Fruit fly (Drosophila melanogaster) whole organism, embryonic: ENCODE measurements around the gene CG4537.
A peak's percentile ranks its signal among the peaks of the same experiment; 100 is the strongest.

Source experiments
- CG10267 ChIP-seq: fragments of 200-800 bp; sonication (Bioruptor generic); optimal IDR thresholded peaks from 2 replicates; lab custom pipeline; 2018; ENCODE audit warnings: missing biosample characterization, mild to moderate bottlenecking, missing genetic modification characterization, moderate library complexity
- CG10366 ChIP-seq: fragments of 200-800 bp; sonication (Bioruptor generic); IDR thresholded peaks from 2 replicates; pipeline ENCODE4 v1.3.6; 2022; ENCODE audit warnings: missing biosample characterization, missing genetic modification characterization
- CG11504 ChIP-seq: fragments of 200-800 bp; sonication (Bioruptor generic); optimal IDR thresholded peaks from 3 replicates; lab custom pipeline; 2019; ENCODE audit warnings: missing biosample characterization, mild to moderate bottlenecking, missing genetic modification characterization, moderate library complexity
- CG12942 ChIP-seq: fragments of 200-800 bp; sonication (Bioruptor generic); optimal IDR thresholded peaks from 3 replicates; lab custom pipeline; 2016; ENCODE audit warnings: missing biosample characterization, missing genetic modification characterization
- CG13287 ChIP-seq: fragments of 200-800 bp; sonication (Bioruptor generic); IDR thresholded peaks from 2 replicates; pipeline ENCODE4 v1.3.6; 2022; ENCODE audit warnings: missing biosample characterization, missing genetic modification characterization; ENCODE audit not compliant: partially characterized antibody
- CG14014 ChIP-seq: fragments of 200-800 bp; sonication (Bioruptor generic); IDR thresholded peaks from 2 replicates; pipeline ENCODE4 v1.3.6; 2022; ENCODE audit warnings: missing biosample characterization, missing genetic modification characterization
- CG14860 ChIP-seq: fragments of 200-800 bp; sonication (Bioruptor generic); IDR thresholded peaks from 3 replicates; pipeline ENCODE4 v1.3.6; 2022; ENCODE audit warnings: missing biosample characterization, missing genetic modification characterization; ENCODE audit not compliant: partially characterized antibody
- CG15601 ChIP-seq: fragments of 200-800 bp; sonication (Bioruptor generic); optimal IDR thresholded peaks from 3 replicates; lab custom pipeline; 2019; ENCODE audit warnings: missing biosample characterization, mild to moderate bottlenecking, missing genetic modification characterization, moderate library complexity
- CG1603 ChIP-seq: fragments of 200-800 bp; sonication (Bioruptor generic); optimal IDR thresholded peaks from 2 replicates; lab custom pipeline; 2019; ENCODE audit warnings: missing biosample characterization, mild to moderate bottlenecking, missing genetic modification characterization, moderate library complexity
- CG17385 ChIP-seq: fragments of 200-800 bp; sonication (Bioruptor generic); optimal IDR thresholded peaks from 3 replicates; lab custom pipeline; 2018; ENCODE audit warnings: missing biosample characterization, mild to moderate bottlenecking, missing genetic modification characterization
- CG32532 ChIP-seq: fragments of 200-800 bp; sonication (Bioruptor generic); IDR thresholded peaks from 2 replicates; pipeline ENCODE4 v1.3.6; 2022; ENCODE audit warnings: missing biosample characterization, missing genetic modification characterization
- CG32772 ChIP-seq: fragments of 200-800 bp; sonication (Bioruptor generic); IDR thresholded peaks from 2 replicates; pipeline ENCODE4 v1.3.6; 2022; ENCODE audit warnings: missing biosample characterization, missing genetic modification characterization
- CG3726 ChIP-seq: fragments of 200-800 bp; sonication (Bioruptor generic); IDR thresholded peaks from 3 replicates; pipeline ENCODE4, ENCODE4 v1.3.6; 2022; ENCODE audit warnings: missing biosample characterization, missing genetic modification characterization
- CG4360 ChIP-seq: fragments of 200-800 bp; sonication (Bioruptor generic); IDR thresholded peaks from 2 replicates; pipeline ENCODE4 v1.3.6; 2022; ENCODE audit warnings: missing biosample characterization, missing genetic modification characterization
- CG4617 ChIP-seq: fragments of 200-800 bp; sonication (Bioruptor generic); optimal IDR thresholded peaks from 3 replicates; lab custom pipeline; 2016; ENCODE audit warnings: missing biosample characterization, missing genetic modification characterization, borderline replicate concordance
- CG4707 ChIP-seq: fragments of 200-800 bp; sonication (Bioruptor generic); optimal IDR thresholded peaks from 2 replicates; lab custom pipeline; 2018; ENCODE audit warnings: missing biosample characterization, mild to moderate bottlenecking, missing genetic modification characterization, moderate library complexity
- CG7271 ChIP-seq: fragments of 200-800 bp; sonication (Bioruptor generic); optimal IDR thresholded peaks from 2 replicates; lab custom pipeline; 2018; ENCODE audit warnings: missing biosample characterization, mild to moderate bottlenecking, missing genetic modification characterization, moderate library complexity
- CkIIα-i1 ChIP-seq: fragments of 200-800 bp; sonication (Bioruptor generic); IDR thresholded peaks from 2 replicates; pipeline ENCODE4 v1.3.6; 2022; ENCODE audit warnings: missing biosample characterization, missing genetic modification characterization
- CrebB ChIP-seq: fragments of 200-800 bp; sonication (Bioruptor generic); optimal IDR thresholded peaks from 3 replicates; lab custom pipeline; 2018; ENCODE audit warnings: missing biosample characterization, mild to moderate bottlenecking, missing genetic modification characterization
- Dp ChIP-seq: fragments of 200-800 bp; sonication (Bioruptor generic); optimal IDR thresholded peaks from 2 replicates; lab custom pipeline; 2018; ENCODE audit warnings: missing biosample characterization, mild to moderate bottlenecking, missing genetic modification characterization, moderate library complexity
- Ets97D ChIP-seq: fragments of 200-800 bp; sonication (Bioruptor generic); optimal IDR thresholded peaks from 3 replicates; lab custom pipeline; 2016; ENCODE audit warnings: missing biosample characterization, missing genetic modification characterization
- Hand ChIP-seq: fragments of 200-800 bp; sonication (Bioruptor generic); optimal IDR thresholded peaks from 2 replicates; lab custom pipeline; 2017; ENCODE audit warnings: mild to moderate bottlenecking, missing biosample characterization, missing genetic modification reagents, missing genetic modification characterization
- HmgD ChIP-seq: fragments of 200-800 bp; sonication (Bioruptor generic); optimal IDR thresholded peaks from 3 replicates; lab custom pipeline; 2016; ENCODE audit warnings: missing biosample characterization, missing genetic modification characterization
- Lhr ChIP-seq: fragments of 200-800 bp; sonication (Bioruptor generic); optimal IDR thresholded peaks from 3 replicates; lab custom pipeline; 2017; ENCODE audit warnings: mild to moderate bottlenecking, missing biosample characterization, missing genetic modification reagents, missing genetic modification characterization
- Myb ChIP-seq: fragments of 200-800 bp; sonication (Bioruptor generic); optimal IDR thresholded peaks from 2 replicates; lab custom pipeline; 2016; ENCODE audit warnings: missing biosample characterization, missing genetic modification characterization
- NK7.1 ChIP-seq: fragments of 200-800 bp; sonication (Bioruptor generic); optimal IDR thresholded peaks from 3 replicates; lab custom pipeline; 2016; ENCODE audit warnings: missing biosample characterization, missing genetic modification characterization
- Nf-YA ChIP-seq: fragments of 200-800 bp; sonication (Bioruptor generic); IDR thresholded peaks from 2 replicates; pipeline ENCODE4 v1.3.6; 2022; ENCODE audit warnings: missing biosample characterization, missing genetic modification characterization
- Sox100B ChIP-seq: fragments of 200-800 bp; sonication (Bioruptor generic); optimal IDR thresholded peaks from 3 replicates; lab custom pipeline; 2018; ENCODE audit warnings: missing biosample characterization, mild to moderate bottlenecking, missing genetic modification characterization
- Xrp1 ChIP-seq: fragments of 200-800 bp; sonication (Bioruptor generic); IDR thresholded peaks from 2 replicates; pipeline ENCODE4 v1.3.6; 2022; ENCODE audit warnings: missing biosample characterization, missing genetic modification characterization
- bab2 ChIP-seq: fragments of 200-800 bp; sonication (Bioruptor generic); optimal IDR thresholded peaks from 2 replicates; lab custom pipeline; 2016; ENCODE audit warnings: missing biosample characterization, missing genetic modification characterization
- bbx ChIP-seq: fragments of 200-800 bp; sonication (Bioruptor generic); IDR thresholded peaks from 2 replicates; pipeline ENCODE4 v1.3.6; 2022; ENCODE audit warnings: missing biosample characterization, missing genetic modification characterization; ENCODE audit not compliant: partially characterized antibody
- br ChIP-seq: fragments of >200 bp; optimal IDR thresholded peaks from 2 replicates; lab custom pipeline; 2017
- btn ChIP-seq: fragments of 200-800 bp; sonication (Bioruptor generic); optimal IDR thresholded peaks from 2 replicates; lab custom pipeline; 2016; ENCODE audit warnings: missing biosample characterization, missing genetic modification characterization
- cg ChIP-seq: fragments of 200-800 bp; sonication (Bioruptor generic); optimal IDR thresholded peaks from 3 replicates; lab custom pipeline; 2019; ENCODE audit warnings: missing biosample characterization, mild to moderate bottlenecking, missing genetic modification characterization, moderate library complexity
- ci ChIP-seq: fragments of 200-800 bp; sonication (Bioruptor generic); IDR thresholded peaks from 3 replicates; pipeline ENCODE4 v1.3.6; 2022; ENCODE audit warnings: missing biosample characterization, missing genetic modification characterization
- dmrt11E ChIP-seq: fragments of 200-800 bp; sonication (Bioruptor generic); optimal IDR thresholded peaks from 3 replicates; lab custom pipeline; 2018; ENCODE audit warnings: missing biosample characterization, mild to moderate bottlenecking, missing genetic modification characterization, moderate library complexity
- dmrt99B ChIP-seq: fragments of 200-800 bp; sonication (Bioruptor generic); optimal IDR thresholded peaks from 2 replicates; lab custom pipeline; 2018; ENCODE audit warnings: missing biosample characterization, mild to moderate bottlenecking, missing genetic modification characterization, moderate library complexity
- fd102C ChIP-seq: fragments of 200-800 bp; sonication (Bioruptor generic); optimal IDR thresholded peaks from 2 replicates; lab custom pipeline; 2018; ENCODE audit warnings: missing biosample characterization, mild to moderate bottlenecking, missing genetic modification characterization, moderate library complexity
- fd3F ChIP-seq: fragments of 200-800 bp; sonication (Bioruptor generic); optimal IDR thresholded peaks from 2 replicates; lab custom pipeline; 2018; ENCODE audit warnings: missing biosample characterization, mild to moderate bottlenecking, missing genetic modification characterization, moderate library complexity
- gro ChIP-seq: fragments of 200-800 bp; sonication (Bioruptor generic); optimal IDR thresholded peaks from 2 replicates; lab custom pipeline; 2016; ENCODE audit warnings: missing biosample characterization, missing genetic modification characterization
- hbn ChIP-seq: fragments of 200-800 bp; sonication (Bioruptor generic); IDR thresholded peaks from 2 replicates; pipeline ENCODE4 v1.3.6; 2022; ENCODE audit warnings: missing biosample characterization, missing genetic modification characterization; ENCODE audit not compliant: partially characterized antibody
- kah ChIP-seq: fragments of 200-800 bp; sonication (Bioruptor generic); optimal IDR thresholded peaks from 2 replicates; lab custom pipeline; 2018; ENCODE audit warnings: missing biosample characterization, mild to moderate bottlenecking, missing genetic modification characterization
- nerfin-2 ChIP-seq: fragments of 200-800 bp; sonication (Bioruptor generic); IDR thresholded peaks from 2 replicates; pipeline ENCODE4 v1.3.6; 2022; ENCODE audit warnings: missing biosample characterization, missing genetic modification characterization; ENCODE audit not compliant: partially characterized antibody
- odd ChIP-seq: fragments of 200-800 bp; sonication (Bioruptor generic); optimal IDR thresholded peaks from 2 replicates; lab custom pipeline; 2017; ENCODE audit warnings: missing biosample characterization, mild to moderate bottlenecking, missing genetic modification characterization
- pzg ChIP-seq: fragments of 200-800 bp; sonication (Bioruptor generic); optimal IDR thresholded peaks from 3 replicates; lab custom pipeline; 2018; ENCODE audit warnings: missing biosample characterization, mild to moderate bottlenecking, missing genetic modification characterization, moderate library complexity
- sd ChIP-seq: fragments of 200-800 bp; sonication (Bioruptor generic); optimal IDR thresholded peaks from 3 replicates; lab custom pipeline; 2018; ENCODE audit warnings: missing biosample characterization, mild to moderate bottlenecking, missing genetic modification characterization, moderate library complexity
- sens ChIP-seq: fragments of 200-800 bp; sonication (Bioruptor generic); peaks from one replicate; lab custom pipeline; 2016; ENCODE audit warnings: missing biosample characterization, missing genetic modification characterization
- sna ChIP-seq: fragments of 200-800 bp; sonication (Bioruptor generic); IDR thresholded peaks from 2 replicates; pipeline ENCODE4 v1.3.6; 2022; ENCODE audit warnings: missing biosample characterization, missing genetic modification characterization; ENCODE audit not compliant: partially characterized antibody

Gene CG4537

dm6 chr2L:9890576-9890975, at the start of gene CG4537, which contains the start of gene CG34183 (continued):
- TF ChIP-seq CG4617 (GFP tag; lab: Kevin White, UChicago) = peak; percentile 36
- TF ChIP-seq CG14860 (GFP tag; lab: Robert Waterston, UW) = peak; percentile 86
- peak; percentile 94 for TF ChIP-seq bbx (GFP tag; lab: Robert Waterston, UW)
- peak; percentile 13; the same call in 1 of the 3 replicates for TF ChIP-seq ci (GFP tag; lab: Robert Waterston, UW)
- no peak for TF ChIP-seq CG12942 (GFP tag; lab: Kevin White, UChicago)
- TF ChIP-seq sna (GFP tag; lab: Robert Waterston, UW) = peak; percentile 89
- TF ChIP-seq nerfin-2 = peak; percentile 85

dm6 chr2L:9850788-9851187, 39.9 kb upstream of the CG4537 start:
- peak; percentile 68 for TF ChIP-seq sens (GFP tag; lab: Kevin White, UChicago)
- TF ChIP-seq dmrt99B (tag; lab: Kevin White, UChicago) = no peak
- TF ChIP-seq Hand = no peak
- TF ChIP-seq kah (GFP tag; lab: Kevin White, UChicago) = no peak
- no peak for TF ChIP-seq CG4360 (GFP tag; lab: Robert Waterston, UW)
- TF ChIP-seq CG11504 (tag; lab: Kevin White, UChicago) = no peak
- peak; percentile 18 for TF ChIP-seq CG17385 (GFP tag; lab: Kevin White, UChicago)
- TF ChIP-seq NK7.1 (GFP tag; lab: Kevin White, UChicago) = no peak
- TF ChIP-seq Ets97D (GFP tag; lab: Kevin White, UChicago) = peak; percentile 55
- no peak for TF ChIP-seq bab2
- no peak for TF ChIP-seq Nf-YA (GFP tag; lab: Robert Waterston, UW)
- TF ChIP-seq Sox100B (GFP tag; lab: Kevin White, UChicago) = no peak
- TF ChIP-seq CG7271 (tag; lab: Kevin White, UChicago) = peak; percentile 58
- TF ChIP-seq CG32772 = no peak
- TF ChIP-seq CG10366 (GFP tag; lab: Robert Waterston, UW) = no peak

- TF ChIP-seq sd (tag; lab: Kevin White, UChicago) (no peak), br (lab: Kevin White, UChicago) (no peak), hbn (GFP tag; lab: Robert Waterston, UW) (no peak), CG3726 (GFP tag; lab: Robert Waterston, UW) (no peak), dmrt11E (no peak), Lhr (GFP tag; lab: Kevin White, UChicago) (no peak), CG11504 (tag; lab: Kevin White, UChicago) (peak; percentile 17), CG13287 (no peak), CkIIα-i1 (GFP tag; lab: Robert Waterston, UW) (no peak), CG4707 (GFP tag; lab: Kevin White, UChicago) (no peak), cg (GFP tag; lab: Kevin White, UChicago) (no peak), CG32532 (GFP tag; lab: Robert Waterston, UW) (no peak), CG14014 (GFP tag; lab: Robert Waterston, UW) (no peak), ci (GFP tag; lab: Robert Waterston, UW) (peak; percentile 58; the same call in 2 of the 3 replicates), odd (GFP tag; lab: Kevin White, UChicago) (no peak), pzg (no peak), Dp (GFP tag; lab: Kevin White, UChicago) (no peak), fd102C (no peak), Xrp1 (peak; percentile 28; the same call in 1 of the 2 replicates), HmgD (GFP tag; lab: Kevin White, UChicago) (no peak), CrebB (tag; lab: Kevin White, UChicago) (no peak), gro (GFP tag; lab: Kevin White, UChicago) (no peak), btn (no peak), CG15601 (tag; lab: Kevin White, UChicago) (no peak), Myb (GFP tag; lab: Kevin White, UChicago) (no peak), CG10267 (tag; lab: Kevin White, UChicago) (no peak), CG1603 (tag; lab: Kevin White, UChicago) (peak; percentile 18), CG12942 (GFP tag; lab: Kevin White, UChicago) (no peak), fd3F (no peak)
Observed at dm6 chr2L:9862964-9863363, 27.7 kb upstream of the CG4537 start.
